Worm (Caenorhabditis elegans) whole organism, early embryonic: Measurements from ENCODE around the gene K02D10.8.

ENCODE experiments used
- aly-1 ChIP-seq: sonication (generic microtip); optimal IDR thresholded peaks from 2 replicates; lab custom pipeline; 2016; ENCODE audit warnings: missing genetic modification characterization, missing compliant biosample characterization
- ama-1 ChIP-seq: fragments of 150-350 bp; optimal IDR thresholded peaks from 2 replicates; lab custom pipeline; 2014
- ceh-13 ChIP-seq: fragments of 200-800 bp; sonication (Bioruptor generic); optimal IDR thresholded peaks from 2 replicates; lab custom pipeline; 2018; ENCODE audit warnings: mild to moderate bottlenecking, missing genetic modification characterization, missing compliant biosample characterization
- ceh-36 ChIP-seq: sonication (generic microtip); optimal IDR thresholded peaks from 2 replicates; lab custom pipeline; 2016; ENCODE audit warnings: missing genetic modification characterization, inconsistent platforms, missing compliant biosample characterization
- ets-7 ChIP-seq: sonication (generic microtip); optimal IDR thresholded peaks from 2 replicates; lab custom pipeline; 2016; ENCODE audit warnings: missing genotype, missing genetic modification characterization, missing compliant biosample characterization
- flt-1 ChIP-seq: fragments of 200-800 bp; sonication (Bioruptor generic); IDR thresholded peaks from 2 replicates; pipeline ENCODE4 v1.3.6; 2022; ENCODE audit warnings: missing genetic modification characterization, missing compliant biosample characterization
- hmbx-1 ChIP-seq: sonication (generic microtip); optimal IDR thresholded peaks from 2 replicates; lab custom pipeline; 2016; ENCODE audit warnings: mild to moderate bottlenecking, missing genetic modification characterization, missing compliant biosample characterization
- hnd-1 ChIP-seq: sonication (generic microtip); optimal IDR thresholded peaks from 2 replicates; lab custom pipeline; 2016; ENCODE audit warnings: missing genetic modification characterization, missing compliant biosample characterization
- scrt-1 ChIP-seq: fragments of 200-800 bp; sonication (Bioruptor generic); IDR thresholded peaks from 2 replicates; pipeline ENCODE4 v1.3.6; 2022; ENCODE audit warnings: missing genetic modification characterization, missing compliant biosample characterization
- sea-1 ChIP-seq: fragments of 200-800 bp; sonication (Bioruptor generic); conservative IDR thresholded peaks from 2 replicates; pipeline ENCODE4 v1.3.6; 2022; ENCODE audit warnings: missing genetic modification characterization, missing compliant biosample characterization
- tbx-11 ChIP-seq: fragments of 200-800 bp; sonication (Bioruptor generic); IDR thresholded peaks from 2 replicates; pipeline ENCODE4 v1.3.6; 2022; ENCODE audit warnings: missing genetic modification characterization, missing compliant biosample characterization
- tbx-37 ChIP-seq: fragments of 200-800 bp; sonication (Bioruptor generic); conservative IDR thresholded peaks from 2 replicates; pipeline ENCODE4 v1.3.6; 2022; ENCODE audit warnings: missing genetic modification reagents, missing genetic modification characterization, missing compliant biosample characterization
- tra-4 ChIP-seq: sonication (generic microtip); optimal IDR thresholded peaks from 2 replicates; lab custom pipeline; 2017; ENCODE audit warnings: missing genetic modification characterization, missing compliant biosample characterization

DNA sequence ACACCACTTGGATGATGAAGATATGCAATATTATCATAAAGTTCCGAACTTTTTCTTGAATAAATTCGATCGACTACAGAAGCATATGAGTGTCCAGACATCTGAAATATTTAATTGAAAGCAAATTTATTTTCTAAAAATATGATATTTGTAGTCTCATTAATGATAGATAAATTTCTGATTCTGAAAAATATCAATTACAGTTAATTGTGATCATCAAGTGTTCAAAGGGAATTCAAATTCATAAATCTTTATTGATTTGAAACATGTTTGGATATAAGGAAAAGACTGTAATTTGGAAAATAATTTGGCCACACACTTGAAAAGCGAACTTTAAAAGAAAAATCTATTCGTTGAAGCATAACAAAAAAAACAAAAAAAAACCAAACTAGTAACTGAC, 21.1 kb downstream of the K02D10.8 start, which contains the start of gene F54F2.7:
- TF ChIP-seq ama-1 (lab: Kevin White, UChicago) (no peak), tbx-37 (no peak), tbx-11 (GFP tag; lab: Robert Waterston, UW) (no peak), hnd-1 (tag; lab: Kevin White, UChicago) (no peak), hmbx-1 (no peak), tra-4 (tag; lab: Kevin White, UChicago) (no peak), flt-1 (GFP tag; lab: Robert Waterston, UW) (no peak), aly-1 (tag; lab: Kevin White, UChicago) (no peak), ceh-13 (GFP tag; lab: Kevin White, UChicago) (no peak), ceh-36 (no peak), scrt-1 (GFP tag; lab: Robert Waterston, UW) (no peak), ets-7 (tag; lab: Kevin White, UChicago) (no peak), sea-1 (no peak)
